Fruit fly (Drosophila melanogaster) whole organism: ENCODE results near the gene Ski6.

Experiments used
- CG8478 ChIP-seq: fragments of >200 bp; optimal IDR thresholded peaks from 2 replicates; lab custom pipeline; 2018; ENCODE audit warnings: inconsistent platforms
- Dll ChIP-seq: fragments of >200 bp; optimal IDR thresholded peaks from 2 replicates; lab custom pipeline; 2017
- EcR ChIP-seq, 2 experiments: fragments of >200 bp; optimal IDR thresholded peaks; 2 replicates each; lab custom pipeline; 2017; ENCODE audit warnings: missing biosample characterization in 2 of 2, missing genetic modification characterization in 2 of 2, missing genetic modification reagents in 2 of 2
- pan ChIP-seq: fragments of >200 bp; optimal IDR thresholded peaks from 2 replicates; lab custom pipeline; 2017
- psq ChIP-seq: fragments of >200 bp; optimal IDR thresholded peaks from 2 replicates; lab custom pipeline; 2017
- usp ChIP-seq: fragments of >200 bp; optimal IDR thresholded peaks from 2 replicates; lab custom pipeline; 2017; ENCODE audit warnings: missing biosample characterization, missing genetic modification characterization, mixed read lengths

- TF ChIP-seq psq (lab: Kevin White, UChicago) (no peak), CG8478 (no peak), pan (no peak), EcR (GFP tag; optimal IDR thresholded peaks at IDR 0.05; lab: Kevin White, UChicago) (no peak), usp (no peak), Dll (lab: Kevin White, UChicago) (no peak)
Measured at dm6 chr2L:13203437-13204137, 18.6 kb downstream of the Ski6 start, which contains the start of gene Pect.
